Fruit fly (Drosophila melanogaster) whole organism, embryonic: ENCODE data around the gene CG9775.
A peak's percentile ranks its signal among the peaks of the same experiment; 100 is the strongest.

Experiments
- ATbp ChIP-seq: fragments of 200-800 bp; sonication (Bioruptor generic); optimal IDR thresholded peaks from 2 replicates; lab custom pipeline; 2017; ENCODE audit warnings: missing biosample characterization, mild to moderate bottlenecking, missing genetic modification characterization, missing genetic modification reagents
- Bteb2 ChIP-seq: fragments of 200-800 bp; sonication (Bioruptor generic); optimal IDR thresholded peaks from 2 replicates; lab custom pipeline; 2016; ENCODE audit warnings: missing biosample characterization, missing genetic modification characterization
- CG10147 ChIP-seq: fragments of 200-800 bp; sonication (Bioruptor generic); optimal IDR thresholded peaks from 2 replicates; lab custom pipeline; 2019; ENCODE audit warnings: missing biosample characterization, mild to moderate bottlenecking, missing genetic modification characterization, moderate library complexity
- CG10654 ChIP-seq: fragments of 200-800 bp; sonication (Bioruptor generic); optimal IDR thresholded peaks from 2 replicates; lab custom pipeline; 2016; ENCODE audit warnings: missing biosample characterization, missing genetic modification characterization
- CG11696 ChIP-seq: fragments of 200-800 bp; sonication (Bioruptor generic); IDR thresholded peaks from 2 replicates; pipeline ENCODE4 v1.3.6; 2022; ENCODE audit warnings: missing biosample characterization, missing genetic modification characterization
- CG12104 ChIP-seq: fragments of 200-800 bp; sonication (Bioruptor generic); optimal IDR thresholded peaks from 3 replicates; lab custom pipeline; 2016; ENCODE audit warnings: missing biosample characterization, missing genetic modification characterization
- CG14014 ChIP-seq: fragments of 200-800 bp; sonication (Bioruptor generic); IDR thresholded peaks from 2 replicates; pipeline ENCODE4 v1.3.6; 2022; ENCODE audit warnings: missing biosample characterization, missing genetic modification characterization
- CG14710 ChIP-seq: fragments of 200-800 bp; sonication (Bioruptor generic); optimal IDR thresholded peaks from 3 replicates; lab custom pipeline; 2019; ENCODE audit warnings: missing biosample characterization, mild to moderate bottlenecking, missing genetic modification characterization, moderate library complexity
- CG15514 ChIP-seq: fragments of 200-800 bp; sonication (Bioruptor generic); optimal IDR thresholded peaks from 3 replicates; lab custom pipeline; 2017; ENCODE audit warnings: missing biosample characterization, missing genetic modification characterization, mild to moderate bottlenecking, moderate library complexity, missing genetic modification reagents
- CG15601 ChIP-seq: fragments of 200-800 bp; sonication (Bioruptor generic); optimal IDR thresholded peaks from 3 replicates; lab custom pipeline; 2019; ENCODE audit warnings: missing biosample characterization, mild to moderate bottlenecking, missing genetic modification characterization, moderate library complexity
- CG16779 ChIP-seq: fragments of 200-800 bp; sonication (Bioruptor generic); IDR thresholded peaks from 2 replicates; pipeline ENCODE4 v1.3.6; 2022; ENCODE audit warnings: missing biosample characterization, missing genetic modification characterization
- CG16813 ChIP-seq: fragments of 200-800 bp; sonication (Bioruptor generic); IDR thresholded peaks from 3 replicates; pipeline ENCODE4 v1.3.6; 2022; ENCODE audit warnings: missing biosample characterization, missing genetic modification characterization; ENCODE audit not compliant: partially characterized antibody
- CG17829 ChIP-seq: fragments of 200-800 bp; optimal IDR thresholded peaks from 2 replicates; lab custom pipeline; 2019; ENCODE audit warnings: missing biosample characterization, mild to moderate bottlenecking, missing genetic modification characterization, moderate library complexity
- CG18476 ChIP-seq: fragments of 200-800 bp; sonication (Bioruptor generic); optimal IDR thresholded peaks from 2 replicates; lab custom pipeline; 2016; ENCODE audit warnings: missing biosample characterization, mild to moderate bottlenecking, missing genetic modification characterization
- CG2202 ChIP-seq: fragments of 200-800 bp; sonication (Bioruptor generic); optimal IDR thresholded peaks from 2 replicates; lab custom pipeline; 2018; ENCODE audit warnings: missing biosample characterization, mild to moderate bottlenecking, missing genetic modification characterization
- CG30403 ChIP-seq: fragments of 200-800 bp; sonication (Bioruptor generic); optimal IDR thresholded peaks from 3 replicates; lab custom pipeline; 2016; ENCODE audit warnings: missing biosample characterization, missing genetic modification characterization
- CG30431 ChIP-seq: fragments of 200-800 bp; sonication (Bioruptor generic); optimal IDR thresholded peaks from 2 replicates; lab custom pipeline; 2017; ENCODE audit warnings: missing biosample characterization, missing genetic modification characterization
- CG31441 ChIP-seq: fragments of 200-800 bp; sonication (Bioruptor generic); IDR thresholded peaks from 2 replicates; pipeline ENCODE4 v1.3.6; 2022; ENCODE audit warnings: missing biosample characterization, missing genetic modification characterization
- CG34224 ChIP-seq: fragments of 200-800 bp; sonication (Bioruptor generic); IDR thresholded peaks from 3 replicates; pipeline ENCODE4 v1.3.6; 2022; ENCODE audit warnings: missing biosample characterization, missing genetic modification characterization; ENCODE audit not compliant: partially characterized antibody
- CG3726 ChIP-seq: fragments of 200-800 bp; sonication (Bioruptor generic); IDR thresholded peaks from 3 replicates; pipeline ENCODE4, ENCODE4 v1.3.6; 2022; ENCODE audit warnings: missing biosample characterization, missing genetic modification characterization
- CG4404 ChIP-seq: fragments of 200-800 bp; sonication (Bioruptor generic); IDR thresholded peaks from 2 replicates; pipeline ENCODE4 v1.3.6; 2022; ENCODE audit warnings: missing biosample characterization, missing genetic modification characterization
- CG6689 ChIP-seq: fragments of 200-800 bp; sonication (Bioruptor generic); IDR thresholded peaks from 2 replicates; pipeline ENCODE4 v1.3.6; 2022; ENCODE audit warnings: missing biosample characterization, missing genetic modification characterization
- CG7786 ChIP-seq: fragments of 200-800 bp; sonication (Bioruptor generic); optimal IDR thresholded peaks from 2 replicates; lab custom pipeline; 2016; ENCODE audit warnings: missing biosample characterization, missing genetic modification characterization
- CG9727 ChIP-seq: fragments of 200-800 bp; sonication (Bioruptor generic); optimal IDR thresholded peaks from 3 replicates; lab custom pipeline; 2017; ENCODE audit warnings: missing biosample characterization, mild to moderate bottlenecking, missing genetic modification characterization
- CG9797 ChIP-seq: fragments of 200-800 bp; sonication (Bioruptor generic); optimal IDR thresholded peaks from 3 replicates; lab custom pipeline; 2018; ENCODE audit warnings: missing biosample characterization, mild to moderate bottlenecking, missing genetic modification characterization
- CkIIα-i1 ChIP-seq: fragments of 200-800 bp; sonication (Bioruptor generic); IDR thresholded peaks from 2 replicates; pipeline ENCODE4 v1.3.6; 2022; ENCODE audit warnings: missing biosample characterization, missing genetic modification characterization
- Lhr ChIP-seq: fragments of 200-800 bp; sonication (Bioruptor generic); optimal IDR thresholded peaks from 3 replicates; lab custom pipeline; 2017; ENCODE audit warnings: mild to moderate bottlenecking, missing biosample characterization, missing genetic modification reagents, missing genetic modification characterization
- Lpt ChIP-seq: fragments of >200 bp; optimal IDR thresholded peaks from 2 replicates; lab custom pipeline; 2018; ENCODE audit warnings: missing biosample characterization, missing genetic modification characterization
- Nf-YC ChIP-seq: fragments of 200-800 bp; optimal IDR thresholded peaks from 3 replicates; lab custom pipeline; 2019; ENCODE audit warnings: missing biosample characterization, mild to moderate bottlenecking, missing genetic modification characterization, moderate library complexity
- NfI ChIP-seq: fragments of 200-800 bp; sonication (Bioruptor generic); optimal IDR thresholded peaks from 3 replicates; lab custom pipeline; 2018; ENCODE audit warnings: missing biosample characterization, mild to moderate bottlenecking, missing genetic modification characterization, moderate library complexity
- Sry-δ ChIP-seq: fragments of 200-800 bp; sonication (Bioruptor generic); optimal IDR thresholded peaks from 2 replicates; lab custom pipeline; 2016; ENCODE audit warnings: missing biosample characterization, missing genetic modification characterization
- ac ChIP-seq: fragments of 200-800 bp; sonication (Bioruptor generic); optimal IDR thresholded peaks from 3 replicates; lab custom pipeline; 2017; ENCODE audit warnings: missing biosample characterization, mild to moderate bottlenecking, missing genetic modification characterization
- ap ChIP-seq: fragments of 200-800 bp; sonication (Bioruptor generic); IDR thresholded peaks from 2 replicates; pipeline ENCODE4 v1.3.6; 2022; ENCODE audit warnings: missing biosample characterization, missing genetic modification characterization
- ci ChIP-seq: fragments of 200-800 bp; sonication (Bioruptor generic); IDR thresholded peaks from 3 replicates; pipeline ENCODE4 v1.3.6; 2022; ENCODE audit warnings: missing biosample characterization, missing genetic modification characterization
- corto ChIP-seq: fragments of 200-800 bp; sonication (Bioruptor generic); optimal IDR thresholded peaks from 2 replicates; lab custom pipeline; 2016; ENCODE audit warnings: missing biosample characterization, mild to moderate bottlenecking, missing genetic modification characterization, moderate library complexity
- da ChIP-seq: fragments of 200-800 bp; sonication (Bioruptor generic); optimal IDR thresholded peaks from 2 replicates; lab custom pipeline; 2016; ENCODE audit warnings: missing biosample characterization, missing genetic modification characterization
- danr ChIP-seq: fragments of 200-800 bp; sonication (Bioruptor generic); IDR thresholded peaks from 2 replicates; pipeline ENCODE4 v1.3.6; 2022; ENCODE audit warnings: missing biosample characterization, missing genetic modification characterization
- dm ChIP-seq: fragments of 200-800 bp; sonication (Bioruptor generic); optimal IDR thresholded peaks from 3 replicates; lab custom pipeline; 2016; ENCODE audit warnings: missing biosample characterization, missing genetic modification characterization
- ems ChIP-seq: fragments of 200-800 bp; sonication (Bioruptor generic); optimal IDR thresholded peaks from 3 replicates; lab custom pipeline; 2016; ENCODE audit warnings: missing biosample characterization, missing genetic modification characterization
- fd102C ChIP-seq: fragments of 200-800 bp; sonication (Bioruptor generic); optimal IDR thresholded peaks from 2 replicates; lab custom pipeline; 2018; ENCODE audit warnings: missing biosample characterization, mild to moderate bottlenecking, missing genetic modification characterization, moderate library complexity
- gfzf ChIP-seq: fragments of 200-800 bp; sonication (Bioruptor generic); optimal IDR thresholded peaks from 2 replicates; lab custom pipeline; 2016; ENCODE audit warnings: missing biosample characterization, mild to moderate bottlenecking, missing genetic modification characterization, moderate library complexity
- grau ChIP-seq: fragments of 200-800 bp; optimal IDR thresholded peaks from 3 replicates; lab custom pipeline; 2019; ENCODE audit warnings: missing biosample characterization, mild to moderate bottlenecking, missing genetic modification characterization, moderate library complexity
- ham ChIP-seq: fragments of 200-800 bp; sonication (Bioruptor generic); IDR thresholded peaks from 2 replicates; pipeline ENCODE4 v1.3.6; 2022; ENCODE audit warnings: missing biosample characterization, missing genetic modification characterization
- lbe ChIP-seq: fragments of 200-800 bp; sonication (Bioruptor generic); optimal IDR thresholded peaks from 2 replicates; lab custom pipeline; 2016; ENCODE audit warnings: missing biosample characterization, mild to moderate bottlenecking, missing genetic modification characterization
- maf-S ChIP-seq: fragments of 200-800 bp; sonication (Bioruptor generic); optimal IDR thresholded peaks from 2 replicates; lab custom pipeline; 2016; ENCODE audit warnings: missing biosample characterization, missing genetic modification characterization
- org-1 ChIP-seq: fragments of 200-800 bp; sonication (Bioruptor generic); optimal IDR thresholded peaks from 2 replicates; lab custom pipeline; 2017; ENCODE audit warnings: missing biosample characterization, missing genetic modification characterization
- pan ChIP-seq, 4 experiments: fragments of >200 bp in 3 of 4; fragments of 200-800 bp in 1 of 4; sonication (Bioruptor generic) in 1 of 4; optimal IDR thresholded peaks in 3 of 4; IDR thresholded peaks in 1 of 4; 2 replicates each; pipeline versions ENCODE4 v1.3.6 to Lab custom; 2017 to 2022; ENCODE audit warnings: missing biosample characterization in 2 of 4, missing genetic modification characterization in 2 of 4, mixed read lengths in 1 of 4
- slou ChIP-seq: fragments of 200-800 bp; sonication (Bioruptor generic); optimal IDR thresholded peaks from 3 replicates; lab custom pipeline; 2016; ENCODE audit warnings: missing biosample characterization, missing genetic modification characterization
- toy ChIP-seq: fragments of 200-800 bp; sonication (Bioruptor generic); IDR thresholded peaks from 2 replicates; pipeline ENCODE4 v1.3.6; 2022; ENCODE audit warnings: missing biosample characterization, missing genetic modification characterization
- twi ChIP-seq: fragments of 200-800 bp; optimal IDR thresholded peaks from 2 replicates; lab custom pipeline; 2019; ENCODE audit warnings: missing biosample characterization, mild to moderate bottlenecking, missing genetic modification characterization, moderate library complexity
- vnd ChIP-seq: fragments of 200-800 bp; sonication (Bioruptor generic); IDR thresholded peaks from 3 replicates; pipeline ENCODE4 v1.3.6; 2022; ENCODE audit warnings: missing biosample characterization, missing genetic modification characterization; ENCODE audit not compliant: partially characterized antibody

CG9775 gene

DNA sequence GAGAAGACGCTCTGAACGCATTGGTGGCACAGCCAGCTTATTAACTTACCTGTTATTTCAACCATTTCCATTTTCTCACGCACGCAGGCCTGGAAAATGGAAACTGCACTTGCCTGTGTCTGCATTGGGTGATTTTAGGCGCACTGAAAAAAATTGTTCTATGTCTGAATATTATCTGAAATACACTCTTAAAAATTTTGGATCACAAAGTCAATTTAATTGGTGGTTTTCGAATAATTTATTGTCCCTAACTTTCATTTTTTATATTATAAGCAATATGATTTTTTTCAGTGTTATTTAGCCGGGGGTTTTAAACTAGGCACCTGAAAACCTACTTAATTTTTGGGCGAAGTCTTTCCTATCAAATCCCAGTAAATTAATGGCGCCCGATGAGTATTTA is 21.4 kb upstream of the CG9775 start (continued):
- peak; percentile 72; the same call in 1 of the 3 replicates for TF ChIP-seq CG3726 (GFP tag; lab: Robert Waterston, UW)
- TF ChIP-seq NfI (GFP tag; lab: Kevin White, UChicago): peak; percentile 35
- TF ChIP-seq dm: no peak
- TF ChIP-seq CG9797 (GFP tag; lab: Kevin White, UChicago): no peak
- no peak for TF ChIP-seq da (GFP tag; lab: Kevin White, UChicago)
- peak; percentile 29 for TF ChIP-seq slou (GFP tag; lab: Kevin White, UChicago)
- TF ChIP-seq maf-S (GFP tag; lab: Kevin White, UChicago): peak; percentile 40
- peak; percentile 67 for TF ChIP-seq grau (tag; lab: Kevin White, UChicago)
- no peak for TF ChIP-seq CG34224 (GFP tag; lab: Robert Waterston, UW)
- peak; percentile 49 for TF ChIP-seq CG15601 (tag; lab: Kevin White, UChicago)
- peak; percentile 93 for TF ChIP-seq CG14710 (tag; lab: Kevin White, UChicago)
- TF ChIP-seq ham (GFP tag; lab: Robert Waterston, UW): no peak
- peak; percentile 68 for TF ChIP-seq CG10147
- peak; percentile 80 for TF ChIP-seq fd102C (GFP tag; lab: Kevin White, UChicago)
- peak; percentile 84 for TF ChIP-seq ATbp
- no peak for TF ChIP-seq vnd
- peak; percentile 16 for TF ChIP-seq Lhr (GFP tag; lab: Kevin White, UChicago)
- TF ChIP-seq org-1 (GFP tag; lab: Kevin White, UChicago): peak; percentile 64
- no peak; the same call in 1 of the 2 replicates for TF ChIP-seq ap (GFP tag; lab: Robert Waterston, UW)
- TF ChIP-seq CG14014: peak; percentile 59
- TF ChIP-seq CG30431 (GFP tag; lab: Kevin White, UChicago): peak; percentile 11
- peak; percentile 78 for TF ChIP-seq CG18476
- TF ChIP-seq ac: peak; percentile 68
- peak; percentile 48 for TF ChIP-seq CG11696 (GFP tag; lab: Robert Waterston, UW)
- TF ChIP-seq CG30403: peak; percentile 81
- TF ChIP-seq CG12104 (GFP tag; lab: Kevin White, UChicago): peak; percentile 38
- no peak for TF ChIP-seq Lpt (GFP tag; lab: Kevin White, UChicago)
- TF ChIP-seq Bteb2: no peak
- TF ChIP-seq CkIIα-i1 (GFP tag; lab: Robert Waterston, UW): no peak
- TF ChIP-seq Nf-YC: peak; percentile 29
- TF ChIP-seq toy: no peak
- TF ChIP-seq danr (GFP tag; lab: Robert Waterston, UW): peak; percentile 21; the same call in 1 of the 2 replicates
- TF ChIP-seq CG4404 (GFP tag; lab: Robert Waterston, UW): peak; percentile 83
- peak; percentile 43 for TF ChIP-seq CG2202
- TF ChIP-seq CG10654 (GFP tag; lab: Kevin White, UChicago): peak; percentile 77
- no peak for TF ChIP-seq CG16779 (GFP tag; lab: Robert Waterston, UW)
- TF ChIP-seq CG15514 (GFP tag; lab: Kevin White, UChicago): peak; percentile 39
- TF ChIP-seq CG6689 (GFP tag; lab: Robert Waterston, UW): peak; percentile 90
- TF ChIP-seq CG7786 (GFP tag; lab: Kevin White, UChicago): no peak
- TF ChIP-seq twi: no peak
- no peak for TF ChIP-seq pan (optimal IDR thresholded peaks at IDR 0.05; lab: Kevin White, UChicago)
- TF ChIP-seq pan (GFP tag; optimal IDR thresholded peaks at IDR 0.05 in 1 of 2, IDR thresholded peaks at IDR 0.05 in 1 of 2): peak in 1 of 2 experiments; percentile 86
- TF ChIP-seq CG16813 (GFP tag; lab: Robert Waterston, UW): no peak
- no peak for TF ChIP-seq corto (GFP tag; lab: Kevin White, UChicago)
- peak; percentile 87 for TF ChIP-seq ci (GFP tag; lab: Robert Waterston, UW)
- TF ChIP-seq Sry-δ (GFP tag; lab: Kevin White, UChicago): peak; percentile 33
- TF ChIP-seq CG9727 (GFP tag; lab: Kevin White, UChicago): peak; percentile 87
- peak; percentile 94 for TF ChIP-seq CG17829 (tag; lab: Kevin White, UChicago)
- no peak for TF ChIP-seq gfzf (GFP tag; lab: Kevin White, UChicago)
- peak; percentile 95 for TF ChIP-seq CG31441 (GFP tag; lab: Robert Waterston, UW)
- TF ChIP-seq lbe: no peak
- no peak for TF ChIP-seq ems
